Worm (Caenorhabditis elegans): Measurements from ENCODE around the gene col-96.

DNA sequence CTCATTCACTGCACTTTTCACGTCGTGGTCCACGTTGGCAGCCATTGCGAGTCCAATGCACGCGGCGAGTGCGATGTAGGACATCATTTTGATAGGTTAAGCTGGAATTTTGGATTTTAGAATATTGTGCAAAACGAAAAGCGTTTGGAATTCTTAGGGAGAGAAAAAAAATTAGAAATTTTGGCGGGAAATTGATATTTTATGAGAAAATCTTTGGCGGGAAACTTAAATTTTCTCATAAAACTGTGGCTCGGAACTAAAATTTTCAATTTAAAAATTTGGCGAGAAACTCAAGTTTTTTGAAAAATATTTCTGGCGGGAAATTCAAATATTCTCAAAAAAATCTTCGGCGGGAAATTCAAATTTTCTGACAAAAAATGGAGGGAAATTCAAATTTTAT lies 31.0 kb upstream of the col-96 start, which contains the start of gene sup-1:
- TF ChIP-seq ceh-24 (tag; optimal IDR thresholded peaks at IDR 0.05) (no peak), ama-1 (optimal IDR thresholded peaks at IDR 0.05) (no peak), pha-4 (tag; optimal IDR thresholded peaks at IDR 0.05) (no peak), fkh-10 (GFP tag; optimal IDR thresholded peaks at IDR 0.05) (no peak), K02D7.2 (tag; optimal IDR thresholded peaks at IDR 0.05) (no peak), elt-2 (tag; optimal IDR thresholded peaks at IDR 0.05) (no peak), nfya-1 (tag; optimal IDR thresholded peaks at IDR 0.05) (no peak), C38D4.7 (GFP tag; optimal IDR thresholded peaks at IDR 0.05) (no peak), fkh-6 (tag; optimal IDR thresholded peaks at IDR 0.05) (no peak), K09A11.1 (tag; optimal IDR thresholded peaks at IDR 0.05; ENCODE audit: insufficient read depth) (no peak), ceh-19 (GFP tag; optimal IDR thresholded peaks at IDR 0.05) (no peak)
